Worm (Caenorhabditis elegans): ENCODE results near the gene Y15E3A.4.

ce11 chrX:15309138-15309537 is 21.6 kb upstream of the Y15E3A.4 start, which contains the start of gene nhr-91:
- TF ChIP-seq med-1 (GFP tag; optimal IDR thresholded peaks at IDR 0.05; ENCODE audit: insufficient read depth) = no peak
- no peak for TF ChIP-seq T22C8.4 (GFP tag; IDR thresholded peaks at IDR 0.05)
- TF ChIP-seq klf-2 (GFP tag; conservative IDR thresholded peaks at IDR 0.05) = no peak
- no peak for TF ChIP-seq tab-1 (GFP tag; IDR thresholded peaks at IDR 0.05)
- TF ChIP-seq cog-1 (tag; optimal IDR thresholded peaks at IDR 0.05) = no peak
- TF ChIP-seq ztf-23 (GFP tag; IDR thresholded peaks at IDR 0.05) = no peak
- TF ChIP-seq flt-1 (GFP tag; IDR thresholded peaks at IDR 0.05) = no peak
- TF ChIP-seq ref-1 (GFP tag; conservative IDR thresholded peaks at IDR 0.05) = no peak
- TF ChIP-seq ztf-29 (GFP tag; IDR thresholded peaks at IDR 0.05) = no peak

Data from whole organism, midembryonic.